Worm (Caenorhabditis elegans) whole organism, early embryonic: ENCODE results near the gene H20J04.6.

ENCODE experiments used
- aly-1 ChIP-seq: sonication (generic microtip); optimal IDR thresholded peaks from 2 replicates; lab custom pipeline; 2016; ENCODE audit warnings: missing genetic modification characterization, missing compliant biosample characterization
- ama-1 ChIP-seq: fragments of 150-350 bp; optimal IDR thresholded peaks from 2 replicates; lab custom pipeline; 2014
- ceh-13 ChIP-seq: fragments of 200-800 bp; sonication (Bioruptor generic); optimal IDR thresholded peaks from 2 replicates; lab custom pipeline; 2018; ENCODE audit warnings: mild to moderate bottlenecking, missing genetic modification characterization, missing compliant biosample characterization
- ceh-36 ChIP-seq: sonication (generic microtip); optimal IDR thresholded peaks from 2 replicates; lab custom pipeline; 2016; ENCODE audit warnings: missing genetic modification characterization, inconsistent platforms, missing compliant biosample characterization
- ets-7 ChIP-seq: sonication (generic microtip); optimal IDR thresholded peaks from 2 replicates; lab custom pipeline; 2016; ENCODE audit warnings: missing genotype, missing genetic modification characterization, missing compliant biosample characterization
- flt-1 ChIP-seq: fragments of 200-800 bp; sonication (Bioruptor generic); IDR thresholded peaks from 2 replicates; pipeline ENCODE4 v1.3.6; 2022; ENCODE audit warnings: missing genetic modification characterization, missing compliant biosample characterization
- hnd-1 ChIP-seq: sonication (generic microtip); optimal IDR thresholded peaks from 2 replicates; lab custom pipeline; 2016; ENCODE audit warnings: missing genetic modification characterization, missing compliant biosample characterization
- scrt-1 ChIP-seq: fragments of 200-800 bp; sonication (Bioruptor generic); IDR thresholded peaks from 2 replicates; pipeline ENCODE4 v1.3.6; 2022; ENCODE audit warnings: missing genetic modification characterization, missing compliant biosample characterization
- sea-1 ChIP-seq: fragments of 200-800 bp; sonication (Bioruptor generic); conservative IDR thresholded peaks from 2 replicates; pipeline ENCODE4 v1.3.6; 2022; ENCODE audit warnings: missing genetic modification characterization, missing compliant biosample characterization
- tbx-11 ChIP-seq: fragments of 200-800 bp; sonication (Bioruptor generic); IDR thresholded peaks from 2 replicates; pipeline ENCODE4 v1.3.6; 2022; ENCODE audit warnings: missing genetic modification characterization, missing compliant biosample characterization

- TF ChIP-seq ceh-36 (tag; lab: Kevin White, UChicago) = no peak
- TF ChIP-seq ama-1 = no peak
- no peak for TF ChIP-seq scrt-1 (GFP tag; lab: Robert Waterston, UW)
- TF ChIP-seq aly-1 (tag; lab: Kevin White, UChicago) = no peak
- TF ChIP-seq ceh-13 (GFP tag; lab: Kevin White, UChicago) = no peak
- no peak for TF ChIP-seq ets-7
- TF ChIP-seq tbx-11 = no peak
- no peak for TF ChIP-seq flt-1 (GFP tag; lab: Robert Waterston, UW)
- no peak for TF ChIP-seq hnd-1
- TF ChIP-seq sea-1 (GFP tag; lab: Robert Waterston, UW) = no peak
Observed at ce11 chrII:4339882-4340281, 16.8 kb downstream of the H20J04.6 start, which contains the start of gene athp-2.
